Worm (Caenorhabditis elegans): ENCODE measurements around the gene usp-33.

- TF ChIP-seq nhr-28 (tag; optimal IDR thresholded peaks at IDR 0.05) (no peak), vab-15 (tag; optimal IDR thresholded peaks at IDR 0.05) (no peak), tbx-2 (tag; optimal IDR thresholded peaks at IDR 0.05) (no peak), zip-4 (GFP tag; optimal IDR thresholded peaks at IDR 0.05) (no peak), lin-39 (tag; optimal IDR thresholded peaks at IDR 0.05) (no peak), zag-1 (tag; optimal IDR thresholded peaks at IDR 0.05) (no peak), nhr-11 (tag; optimal IDR thresholded peaks at IDR 0.05) (no peak), unc-130 (tag; optimal IDR thresholded peaks at IDR 0.05) (no peak), nhr-12 (tag; optimal IDR thresholded peaks at IDR 0.05) (no peak), lin-13 (GFP tag; optimal IDR thresholded peaks at IDR 0.05) (no peak), lsy-2 (tag; optimal IDR thresholded peaks at IDR 0.05) (no peak)
These were observed 29.0 kb downstream of the usp-33 start, which contains the start of gene K09E9.1 for ce11 chrX:15620200-15620599.
